Worm (Caenorhabditis elegans) whole organism, L1 larva: Measurements from ENCODE around the gene str-108.

Experiments
- alr-1 ChIP-seq: fragments of 200-800 bp; sonication (Bioruptor generic); optimal IDR thresholded peaks from 2 replicates; lab custom pipeline; 2018; ENCODE audit warnings: borderline replicate concordance, mild to moderate bottlenecking, missing genetic modification characterization, missing compliant biosample characterization
- ceh-82 ChIP-seq, 3 experiments: fragments of 150-350 bp in 1 of 3; sonication (generic microtip) in 2 of 3; optimal IDR thresholded peaks; 2 replicates each; lab custom pipeline; 2014 to 2017; ENCODE audit warnings: missing biosample characterization in 3 of 3, missing genetic modification characterization in 3 of 3
- dpl-1 ChIP-seq, 3 experiments: fragments of 150-350 bp in 2 of 3; sonication (generic microtip) in 1 of 3; optimal IDR thresholded peaks; 2 replicates each; lab custom pipeline; 2014 to 2017; ENCODE audit warnings: missing biosample characterization in 3 of 3, missing genetic modification characterization in 3 of 3, missing genetic modification reagents in 3 of 3
- hpl-2 ChIP-seq: fragments of 150-350 bp; optimal IDR thresholded peaks from 2 replicates; lab custom pipeline; 2014; ENCODE audit warnings: missing biosample characterization, missing genetic modification reagents, missing genetic modification characterization
- lin-15B ChIP-seq: fragments of 150-350 bp; sonication (generic microtip); optimal IDR thresholded peaks from 3 replicates; lab custom pipeline; 2014; ENCODE audit warnings: missing biosample characterization, missing genetic modification characterization
- lin-39 ChIP-seq: fragments of 150-350 bp; optimal IDR thresholded peaks from 2 replicates; lab custom pipeline; 2014; ENCODE audit warnings: missing biosample characterization, missing genetic modification reagents, missing genetic modification characterization
- nhr-19 ChIP-seq: fragments of 200-800 bp; sonication (Bioruptor generic); conservative IDR thresholded peaks from 2 replicates; pipeline ENCODE4 v1.3.6; 2022; ENCODE audit warnings: missing genetic modification characterization, missing compliant biosample characterization
- nhr-84 ChIP-seq: sonication (generic microtip); optimal IDR thresholded peaks from 2 replicates; lab custom pipeline; 2017; ENCODE audit warnings: missing biosample characterization, missing genetic modification characterization
- snpc-4 ChIP-seq: fragments of 150-350 bp; optimal IDR thresholded peaks from 2 replicates; lab custom pipeline; 2014; ENCODE audit warnings: missing biosample characterization, missing genetic modification characterization
- tbx-2 ChIP-seq: sonication (generic microtip); optimal IDR thresholded peaks from 2 replicates; lab custom pipeline; 2016; ENCODE audit warnings: missing genetic modification characterization, missing compliant biosample characterization
- unc-62 ChIP-seq: fragments of 150-350 bp; optimal IDR thresholded peaks from 2 replicates; lab custom pipeline; 2014; ENCODE audit warnings: missing biosample characterization, missing genetic modification reagents, missing genetic modification characterization

- TF ChIP-seq snpc-4 (tag; lab: Kevin White, UChicago), result no peak
- TF ChIP-seq hpl-2, result no peak
- TF ChIP-seq dpl-1 (GFP tag; optimal IDR thresholded peaks at IDR 0.05; lab: Kevin White, UChicago), result no peak
- TF ChIP-seq lin-15B, result no peak
- no peak for TF ChIP-seq nhr-84
- TF ChIP-seq alr-1 (tag; lab: Kevin White, UChicago), result no peak
- no peak for TF ChIP-seq tbx-2 (tag; lab: Kevin White, UChicago)
- TF ChIP-seq ceh-82 (tag; optimal IDR thresholded peaks at IDR 0.05; lab: Kevin White, UChicago), result no peak
- TF ChIP-seq lin-39 (tag; lab: Kevin White, UChicago), result no peak
- no peak for TF ChIP-seq unc-62 (GFP tag; lab: Kevin White, UChicago)
- TF ChIP-seq nhr-19 (GFP tag; lab: Robert Waterston, UW), result no peak
Observed at ce11 chrV:16211713-16212112, 45.7 kb downstream of the str-108 start.
